Worm (Caenorhabditis elegans) whole organism, L3 larva: ENCODE measurements around the gene F57A10.2.
"Not testable (repeated sequence)": the region's sequence is repeated elsewhere in the genome, so short reads cannot be mapped to it uniquely, and the experiment has no call there.

Experiments
- ama-1 ChIP-seq: fragments of 150-350 bp; optimal IDR thresholded peaks from 2 replicates; lab custom pipeline; 2018
- ceh-82 ChIP-seq: fragments of 150-350 bp; optimal IDR thresholded peaks from 2 replicates; lab custom pipeline; 2014; ENCODE audit warnings: missing biosample characterization, missing genetic modification characterization
- egl-5 ChIP-seq: fragments of 150-350 bp; optimal IDR thresholded peaks from 2 replicates; lab custom pipeline; 2017; ENCODE audit warnings: missing biosample characterization, missing genetic modification reagents, missing genetic modification characterization, inconsistent platforms
- lin-39 ChIP-seq: fragments of 150-350 bp; optimal IDR thresholded peaks from 2 replicates; lab custom pipeline; 2018; ENCODE audit warnings: missing biosample characterization, missing genetic modification reagents, missing genetic modification characterization
- nhr-237 ChIP-seq: fragments of 150-350 bp; optimal IDR thresholded peaks from 2 replicates; lab custom pipeline; 2014; ENCODE audit warnings: missing biosample characterization, missing genetic modification characterization
- nhr-25 ChIP-seq: sonication (generic microtip); optimal IDR thresholded peaks from 2 replicates; lab custom pipeline; 2017; ENCODE audit warnings: missing biosample characterization, missing genetic modification characterization
- pha-4 ChIP-seq: fragments of 150-350 bp; optimal IDR thresholded peaks from 2 replicates; lab custom pipeline; 2014; ENCODE audit warnings: missing biosample characterization, missing genetic modification reagents, missing genetic modification characterization
- pqm-1 ChIP-seq: fragments of 150-350 bp; optimal IDR thresholded peaks from 2 replicates; lab custom pipeline; 2017; ENCODE audit warnings: missing biosample characterization, missing genetic modification characterization, inconsistent platforms
- tbx-2 ChIP-seq: sonication (generic microtip); optimal IDR thresholded peaks from 2 replicates; lab custom pipeline; 2016; ENCODE audit warnings: mild to moderate bottlenecking, missing genetic modification characterization, missing compliant biosample characterization
- unc-62 ChIP-seq: fragments of 150-350 bp; sonication (generic microtip); optimal IDR thresholded peaks from 4 replicates; lab custom pipeline; 2014; ENCODE audit warnings: missing biosample characterization, missing genetic modification reagents, missing genetic modification characterization
- ztf-11 ChIP-seq: fragments of 150-350 bp; optimal IDR thresholded peaks from 2 replicates; lab custom pipeline; 2014; ENCODE audit warnings: missing biosample characterization, missing genetic modification characterization

DNA sequence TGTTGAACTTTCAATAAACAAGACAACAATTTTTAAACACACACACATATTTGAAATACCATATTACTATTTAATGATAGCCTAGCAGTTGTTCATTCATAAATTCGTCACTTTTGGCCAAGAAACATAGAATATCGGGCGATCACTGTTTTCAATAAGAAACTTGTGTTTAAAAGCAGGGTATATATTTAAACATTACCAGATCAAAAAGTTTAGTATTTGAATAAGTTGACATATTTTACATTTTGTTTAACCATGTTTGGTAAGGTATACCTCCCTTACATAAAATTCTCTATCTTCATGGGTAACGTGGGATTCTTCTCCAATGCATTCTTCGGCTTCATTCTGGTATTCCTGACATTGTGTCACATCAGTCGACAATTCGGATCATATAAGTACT lies 11.6 kb upstream of the F57A10.2 start, which contains the start of gene str-8:
- not testable (repeated sequence) for TF ChIP-seq ztf-11 (tag; lab: Kevin White, UChicago); nhr-237 (tag; lab: Kevin White, UChicago); tbx-2 (tag; lab: Kevin White, UChicago); ama-1; egl-5 (tag; lab: Kevin White, UChicago); unc-62; ceh-82 (tag; lab: Kevin White, UChicago); pqm-1 (tag; lab: Kevin White, UChicago); lin-39 (tag; lab: Kevin White, UChicago); pha-4 (tag; lab: Kevin White, UChicago); nhr-25
